Fruit fly (Drosophila melanogaster): ENCODE measurements around the gene Osi15.

dm6 chr3R:6348943-6349342, 47.3 kb downstream of the Osi15 start, which contains the start of gene Hr83:
- TF ChIP-seq HLH54F (GFP tag; optimal IDR thresholded peaks at IDR 0.05) = no peak
- TF ChIP-seq Spps (tag; optimal IDR thresholded peaks at IDR 0.05) = no peak
- TF ChIP-seq Neu2 (GFP tag; optimal IDR thresholded peaks at IDR 0.05; ENCODE audit: borderline replicate concordance) = no peak
- no peak for TF ChIP-seq bowl (GFP tag; IDR thresholded peaks at IDR 0.05)
- no peak for TF ChIP-seq Atf3 (GFP tag; optimal IDR thresholded peaks at IDR 0.05)
- no peak for TF ChIP-seq wdn (GFP tag; IDR thresholded peaks at IDR 0.05)
- no peak for TF ChIP-seq crc (GFP tag; optimal IDR thresholded peaks at IDR 0.05)
- no peak for TF ChIP-seq HmgD (GFP tag; optimal IDR thresholded peaks at IDR 0.05)
- TF ChIP-seq CHES-1-like (GFP tag; optimal IDR thresholded peaks at IDR 0.05) = no peak
- TF ChIP-seq pnt (GFP tag; optimal IDR thresholded peaks at IDR 0.05) = no peak
- TF ChIP-seq CG10321 (GFP tag; IDR thresholded peaks at IDR 0.05) = no peak
